Worm (Caenorhabditis elegans) whole organism, L1 larva: ENCODE data around the gene gcy-18.

Experiments
- egl-27 ChIP-seq, 2 experiments: fragments of 150-350 bp in 1 of 2; sonication (generic microtip); optimal IDR thresholded peaks; 3 replicates each; lab custom pipeline; 2017 to 2018; ENCODE audit warnings: missing biosample characterization in 2 of 2, missing genetic modification characterization in 2 of 2, missing genetic modification reagents in 2 of 2
- fkh-4 ChIP-seq: sonication (generic microtip); optimal IDR thresholded peaks from 2 replicates; lab custom pipeline; 2016; ENCODE audit warnings: missing compliant biosample characterization, missing genetic modification characterization, borderline replicate concordance
- fos-1 ChIP-seq: fragments of 150-350 bp; optimal IDR thresholded peaks from 2 replicates; lab custom pipeline; 2014; ENCODE audit warnings: missing biosample characterization, missing genetic modification characterization
- lin-35 ChIP-seq, 2 experiments: fragments of 150-350 bp; optimal IDR thresholded peaks; 2 replicates each; lab custom pipeline; 2014; ENCODE audit warnings: missing biosample characterization in 2 of 2, missing genetic modification characterization in 2 of 2, missing genetic modification reagents in 2 of 2
- lsy-2 ChIP-seq, 2 experiments: fragments of 150-350 bp; optimal IDR thresholded peaks; 2 replicates each; lab custom pipeline; 2014; ENCODE audit warnings: missing biosample characterization in 2 of 2, missing genetic modification characterization in 2 of 2
- mep-1 ChIP-seq: fragments of 150-350 bp; optimal IDR thresholded peaks from 2 replicates; lab custom pipeline; 2014; ENCODE audit warnings: missing biosample characterization, missing genetic modification characterization
- skn-1 ChIP-seq: fragments of 150-350 bp; optimal IDR thresholded peaks from 2 replicates; lab custom pipeline; 2014; ENCODE audit warnings: missing biosample characterization, missing genetic modification characterization
- sup-37 ChIP-seq: fragments of 200-800 bp; sonication (Bioruptor generic); optimal IDR thresholded peaks from 2 replicates; lab custom pipeline; 2018; ENCODE audit warnings: mild to moderate bottlenecking, missing genetic modification characterization, missing compliant biosample characterization
- ztf-11 ChIP-seq, 2 experiments: sonication (generic microtip); optimal IDR thresholded peaks; 2 replicates each; lab custom pipeline; 2016 to 2017; ENCODE audit warnings: missing genetic modification characterization in 2 of 2, missing biosample characterization in 1 of 2, missing compliant biosample characterization in 1 of 2

DNA sequence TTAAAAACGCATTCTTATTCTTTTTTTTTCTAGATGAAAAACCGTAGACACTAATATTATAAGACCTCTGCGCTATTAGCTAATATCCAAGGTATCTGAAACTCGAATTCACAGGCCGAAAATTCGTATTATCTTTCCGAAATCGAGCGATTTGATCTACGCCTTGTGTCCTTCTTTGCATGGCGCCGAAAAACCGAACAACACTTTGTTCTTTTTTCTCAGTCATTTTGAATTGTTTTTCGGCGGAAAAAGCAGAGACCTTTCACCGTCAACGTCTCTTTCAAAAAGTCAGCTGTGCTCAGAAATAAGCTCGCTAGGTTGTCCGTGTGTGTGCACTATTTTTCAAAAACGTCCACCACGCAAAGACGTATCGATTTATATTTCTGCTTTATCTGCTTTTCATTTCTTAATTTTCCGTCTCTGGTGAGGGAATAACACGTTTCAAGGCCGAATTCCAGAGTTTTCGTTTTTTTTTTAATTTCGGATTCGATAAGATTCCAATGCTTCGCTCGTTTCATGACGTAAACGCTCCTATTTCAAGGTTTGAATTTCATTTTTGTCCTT, 29.0 kb upstream of the gcy-18 start:
- TF ChIP-seq fkh-4: no peak
- TF ChIP-seq sup-37 (GFP tag; lab: Kevin White, UChicago): no peak
- TF ChIP-seq lin-35 (GFP tag; optimal IDR thresholded peaks at IDR 0.05; lab: Kevin White, UChicago): no peak
- no peak for TF ChIP-seq skn-1
- no peak for TF ChIP-seq ztf-11 (tag; optimal IDR thresholded peaks at IDR 0.05; lab: Kevin White, UChicago)
- no peak for TF ChIP-seq fos-1 (tag; lab: Kevin White, UChicago)
- TF ChIP-seq egl-27 (tag; optimal IDR thresholded peaks at IDR 0.05; lab: Kevin White, UChicago): no peak
- no peak for TF ChIP-seq lsy-2 (tag; optimal IDR thresholded peaks at IDR 0.05; lab: Kevin White, UChicago)
- TF ChIP-seq mep-1 (tag; lab: Kevin White, UChicago): no peak
